Fruit fly (Drosophila melanogaster) whole organism, embryonic: Measurements from ENCODE around the gene CG15024.

Experiments
- CG11560 ChIP-seq: fragments of 200-800 bp; sonication (Bioruptor generic); IDR thresholded peaks from 3 replicates; pipeline ENCODE4 v1.3.6; 2022; ENCODE audit warnings: missing biosample characterization, missing genetic modification characterization
- CG15514 ChIP-seq: fragments of 200-800 bp; sonication (Bioruptor generic); optimal IDR thresholded peaks from 3 replicates; lab custom pipeline; 2017; ENCODE audit warnings: missing biosample characterization, missing genetic modification characterization, mild to moderate bottlenecking, moderate library complexity, missing genetic modification reagents
- CG3847 ChIP-seq: fragments of 200-800 bp; sonication (Bioruptor generic); IDR thresholded peaks from 2 replicates; pipeline ENCODE4 v1.3.6; 2022; ENCODE audit warnings: missing biosample characterization, missing genetic modification characterization
- CG4424 ChIP-seq: fragments of 200-800 bp; sonication (Bioruptor generic); optimal IDR thresholded peaks from 3 replicates; lab custom pipeline; 2016; ENCODE audit warnings: missing biosample characterization, missing genetic modification characterization
- NFAT ChIP-seq: fragments of 200-800 bp; sonication (Bioruptor generic); IDR thresholded peaks from 2 replicates; pipeline ENCODE4 v1.3.6; 2022; ENCODE audit warnings: missing biosample characterization, missing genetic modification characterization
- lola ChIP-seq, 3 experiments: fragments of >200 bp in 2 of 3; fragments of 200-800 bp in 1 of 3; sonication (Bioruptor generic) in 1 of 3; optimal IDR thresholded peaks; 2 replicates each; lab custom pipeline; 2017 to 2019; ENCODE audit warnings: missing biosample characterization in 3 of 3, missing genetic modification characterization in 3 of 3, mild to moderate bottlenecking in 1 of 3, moderate library complexity in 1 of 3
- nerfin-2 ChIP-seq: fragments of 200-800 bp; sonication (Bioruptor generic); IDR thresholded peaks from 2 replicates; pipeline ENCODE4 v1.3.6; 2022; ENCODE audit warnings: missing biosample characterization, missing genetic modification characterization; ENCODE audit not compliant: partially characterized antibody
- tna ChIP-seq: fragments of 200-800 bp; sonication (Bioruptor generic); IDR thresholded peaks from 2 replicates; pipeline ENCODE4 v1.3.6; 2022; ENCODE audit warnings: missing biosample characterization, missing genetic modification characterization; ENCODE audit not compliant: partially characterized antibody
- trem ChIP-seq: fragments of 200-800 bp; optimal IDR thresholded peaks from 3 replicates; lab custom pipeline; 2019; ENCODE audit warnings: missing biosample characterization, mild to moderate bottlenecking, missing genetic modification characterization, moderate library complexity

- TF ChIP-seq CG3847 = no peak
- no peak for TF ChIP-seq nerfin-2 (GFP tag; lab: Robert Waterston, UW)
- no peak for TF ChIP-seq CG15514 (GFP tag; lab: Kevin White, UChicago)
- TF ChIP-seq lola (GFP tag; optimal IDR thresholded peaks at IDR 0.05; lab: Kevin White, UChicago) = no peak
- TF ChIP-seq trem = no peak
- TF ChIP-seq CG4424 (GFP tag; lab: Kevin White, UChicago) = no peak
- no peak for TF ChIP-seq CG11560 (tag; lab: Robert Waterston, UW)
- TF ChIP-seq tna = no peak
- TF ChIP-seq NFAT (GFP tag; lab: Robert Waterston, UW) = no peak
Measured at dm6 chr3L:4489490-4489889, 25.9 kb upstream of the CG15024 start.
